Worm (Caenorhabditis elegans): ENCODE data around the gene Y105C5A.1269.

Gene Y105C5A.1269

ce11 chrIV:15847096-15847495 lies at the start of gene Y105C5A.1269:
TSS of gene Y105C5A.1269 (plus strand) at chrIV:15847396.
- no peak for TF ChIP-seq pqm-1 (tag; optimal IDR thresholded peaks at IDR 0.05)

ce11 chrIV:15814044-15814443 lies 33.2 kb upstream of the Y105C5A.1269 start:
- TF ChIP-seq nfya-1 (tag; optimal IDR thresholded peaks at IDR 0.05; ENCODE audit: insufficient read depth) (peak; percentile 2), nhr-28 (tag; optimal IDR thresholded peaks at IDR 0.05) (no peak), jun-1 (tag; optimal IDR thresholded peaks at IDR 0.05) (no peak), nhr-77 (tag; optimal IDR thresholded peaks at IDR 0.05) (no peak), elt-2 (tag; optimal IDR thresholded peaks at IDR 0.05) (no peak)

ce11 chrIV:15817490-15817889 lies 29.7 kb upstream of the Y105C5A.1269 start:
- TF ChIP-seq nhr-28 (tag; optimal IDR thresholded peaks at IDR 0.05), result no peak
- TF ChIP-seq lin-39 (tag; optimal IDR thresholded peaks at IDR 0.05), result no peak
- no peak for TF ChIP-seq ceh-28 (tag; optimal IDR thresholded peaks at IDR 0.05)
- no peak for TF ChIP-seq sea-2 (GFP tag; optimal IDR thresholded peaks at IDR 0.05)
- TF ChIP-seq tbx-2 (tag; optimal IDR thresholded peaks at IDR 0.05), result no peak

- no peak for TF ChIP-seq unc-39 (tag; optimal IDR thresholded peaks at IDR 0.05)
- no peak for TF ChIP-seq daf-12 (tag; optimal IDR thresholded peaks at IDR 0.05)
- no peak for TF ChIP-seq tbx-2 (tag; optimal IDR thresholded peaks at IDR 0.05)
- TF ChIP-seq lin-39 (tag; optimal IDR thresholded peaks at IDR 0.05), result no peak
- no peak for TF ChIP-seq eor-1 (tag; optimal IDR thresholded peaks at IDR 0.05)
- TF ChIP-seq nhr-237 (tag; optimal IDR thresholded peaks at IDR 0.05), result no peak
- TF ChIP-seq nhr-12 (tag; optimal IDR thresholded peaks at IDR 0.05), result no peak
- no peak for TF ChIP-seq elt-2 (tag; optimal IDR thresholded peaks at IDR 0.05)
- no peak for TF ChIP-seq snpc-4 (tag; optimal IDR thresholded peaks at IDR 0.05)
- no peak for TF ChIP-seq ceh-28 (tag; optimal IDR thresholded peaks at IDR 0.05)
- no peak for TF ChIP-seq nhr-28 (tag; optimal IDR thresholded peaks at IDR 0.05)
- no peak for TF ChIP-seq nhr-77 (tag; optimal IDR thresholded peaks at IDR 0.05)
Measured at ce11 chrIV:15819759-15820158, 27.4 kb upstream of the Y105C5A.1269 start, which contains the start of gene daf-38. TSS of gene daf-38 (plus strand) at chrIV:15820059.

ce11 chrIV:15844064-15844463 lies 3.1 kb upstream of the Y105C5A.1269 start:
- TF ChIP-seq daf-12 (tag; optimal IDR thresholded peaks at IDR 0.05) (no peak), ztf-11 (tag; optimal IDR thresholded peaks at IDR 0.05) (no peak), fkh-2 (tag; optimal IDR thresholded peaks at IDR 0.05) (no peak), jun-1 (tag; optimal IDR thresholded peaks at IDR 0.05) (no peak), sea-2 (GFP tag; optimal IDR thresholded peaks at IDR 0.05) (no peak), ceh-16 (tag; optimal IDR thresholded peaks at IDR 0.05) (no peak), ceh-28 (tag; optimal IDR thresholded peaks at IDR 0.05) (no peak), ceh-82 (tag; optimal IDR thresholded peaks at IDR 0.05) (no peak), ama-1 (optimal IDR thresholded peaks at IDR 0.05) (no peak), nhr-43 (tag; optimal IDR thresholded peaks at IDR 0.05; ENCODE audit: poor library complexity, severe bottlenecking) (no peak), hmg-11 (tag; optimal IDR thresholded peaks at IDR 0.05) (no peak)

- TF ChIP-seq ceh-16 (tag; optimal IDR thresholded peaks at IDR 0.05) (no peak), elt-1 (tag; optimal IDR thresholded peaks at IDR 0.05) (no peak), unc-39 (tag; optimal IDR thresholded peaks at IDR 0.05) (no peak), fkh-2 (tag; optimal IDR thresholded peaks at IDR 0.05) (no peak), nhr-43 (tag; optimal IDR thresholded peaks at IDR 0.05; ENCODE audit: poor library complexity, severe bottlenecking) (no peak), ztf-11 (tag; optimal IDR thresholded peaks at IDR 0.05) (no peak), nhr-28 (tag; optimal IDR thresholded peaks at IDR 0.05) (no peak), skn-1 (tag; optimal IDR thresholded peaks at IDR 0.05) (no peak)
Measured at ce11 chrIV:15846553-15846952, 643 bp upstream of the Y105C5A.1269 start, which contains the start of gene Y105C5A.1270. TSS of gene Y105C5A.1270 (minus strand) at chrIV:15846653.

ce11 chrIV:15849656-15850055 lies 2.5 kb downstream of the Y105C5A.1269 start, which contains the start of gene Y105C5A.24:
TSS of gene Y105C5A.24 (plus strand) at chrIV:15849875.
- peak; percentile 46 for TF ChIP-seq pha-4 (tag; optimal IDR thresholded peaks at IDR 0.05)
- no peak for TF ChIP-seq nhr-77 (tag; optimal IDR thresholded peaks at IDR 0.05)
- peak; percentile 92 for TF ChIP-seq pqm-1 (tag; optimal IDR thresholded peaks at IDR 0.05)
- peak; percentile 80 for TF ChIP-seq elt-2 (tag; optimal IDR thresholded peaks at IDR 0.05)

- TF ChIP-seq nfya-1 (tag; optimal IDR thresholded peaks at IDR 0.05; ENCODE audit: insufficient read depth), result peak; percentile 58
- TF ChIP-seq fkh-2 (tag; optimal IDR thresholded peaks at IDR 0.05), result no peak
- TF ChIP-seq pha-4 (tag; optimal IDR thresholded peaks at IDR 0.05), result no peak
Measured at ce11 chrIV:15850647-15851046, 3.5 kb downstream of the Y105C5A.1269 start.

Measured in whole organism, L3 larva.